Worm (Caenorhabditis elegans): Measurements from ENCODE around the gene elt-3.

elt-3 gene

DNA sequence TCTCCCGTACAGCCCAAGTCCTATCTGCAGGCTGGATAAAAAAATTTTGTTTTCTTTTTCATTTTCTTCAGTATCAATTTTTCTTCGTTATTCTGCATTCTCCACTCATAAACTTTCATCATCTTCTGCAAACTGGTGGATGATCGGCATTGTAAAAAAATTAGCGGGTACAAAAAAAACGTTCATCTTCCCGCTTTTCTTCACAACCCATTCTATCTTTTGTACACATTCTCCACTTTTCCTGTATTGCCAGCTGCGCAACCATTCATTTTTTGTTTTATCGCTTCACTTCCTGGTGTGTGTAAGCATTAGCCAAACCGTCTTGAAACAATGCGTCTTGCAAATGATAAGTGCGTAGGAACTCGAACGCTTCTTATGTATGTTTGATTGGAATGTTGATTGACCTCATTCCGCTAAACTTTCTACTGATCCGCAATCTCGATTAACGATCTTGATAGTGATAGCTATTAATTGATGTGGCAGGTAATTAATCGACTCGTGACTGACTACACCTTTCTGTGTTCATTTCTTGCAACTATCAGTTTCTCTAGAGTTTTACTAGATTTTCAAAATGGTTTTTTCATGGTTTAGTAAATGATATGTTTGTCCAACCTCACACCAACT is 39.9 kb downstream of the elt-3 start (continued):
- TF ChIP-seq madf-9 (GFP tag; conservative IDR thresholded peaks at IDR 0.05) (no peak), dmd-6 (GFP tag; IDR thresholded peaks at IDR 0.05) (peak; percentile 58), nhr-41 (GFP tag; IDR thresholded peaks at IDR 0.05) (no peak), saeg-2 (GFP tag; IDR thresholded peaks at IDR 0.05) (0 out of 2 replicates have a peak, but pooled peaks have one; percentile 41), ceh-20 (GFP tag; IDR thresholded peaks at IDR 0.05) (no peak), attf-4 (tag; optimal IDR thresholded peaks at IDR 0.05) (no peak), nhr-111 (GFP tag; optimal IDR thresholded peaks at IDR 0.05) (no peak), zag-1 (tag; optimal IDR thresholded peaks at IDR 0.05) (no peak), fos-1 (tag; optimal IDR thresholded peaks at IDR 0.05) (no peak), madf-5 (GFP tag; IDR thresholded peaks at IDR 0.05) (no peak), hlh-30 (tag; optimal IDR thresholded peaks at IDR 0.05; ENCODE audit: insufficient read depth) (peak; percentile 37)

DNA sequence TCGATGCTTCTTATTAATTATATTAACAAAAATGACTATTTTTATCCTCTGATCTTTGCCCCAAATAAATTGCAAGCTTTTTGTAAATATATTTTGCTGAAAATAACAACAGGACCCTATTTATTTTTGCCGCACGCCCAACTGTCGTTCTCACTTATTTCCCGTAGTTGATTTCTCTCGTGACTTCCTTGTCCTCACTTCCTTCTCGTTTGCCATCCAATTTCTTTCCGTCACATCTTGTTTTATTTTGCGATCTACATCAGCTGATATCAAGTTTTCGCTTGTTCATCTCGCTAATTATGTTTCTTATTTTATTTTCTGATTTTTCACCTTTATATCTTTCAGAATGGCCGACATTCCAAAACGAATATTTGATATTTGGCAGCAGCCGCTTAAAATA is 40.6 kb downstream of the elt-3 start, which contains the start of gene F48F7.5:
TSS of gene F48F7.5 (plus strand) at position 340 of the 400 bp plus-strand sequence.
- TF ChIP-seq fos-1 (tag; optimal IDR thresholded peaks at IDR 0.05): no peak
- TF ChIP-seq ceh-20 (GFP tag; IDR thresholded peaks at IDR 0.05): no peak; the same call in 1 of the 2 replicates
- TF ChIP-seq ceh-32 (tag; optimal IDR thresholded peaks at IDR 0.05; ENCODE audit: poor library complexity): no peak
- peak; percentile 41 for TF ChIP-seq dmd-6 (GFP tag; IDR thresholded peaks at IDR 0.05)
- TF ChIP-seq unc-62 (GFP tag; optimal IDR thresholded peaks at IDR 0.05 in 1 of 2): no peak
- no peak for TF ChIP-seq unc-62 (tag; optimal IDR thresholded peaks at IDR 0.05)
- no peak for TF ChIP-seq egl-43 (GFP tag; IDR thresholded peaks at IDR 0.05)
- peak; percentile 58 for TF ChIP-seq mxl-3 (GFP tag; optimal IDR thresholded peaks at IDR 0.05)
- TF ChIP-seq aha-1 (tag): peak; percentile 97
- no peak for TF ChIP-seq nhr-25 (tag; optimal IDR thresholded peaks at IDR 0.05; ENCODE audit: borderline replicate concordance, insufficient read depth)
- TF ChIP-seq hlh-30 (tag; optimal IDR thresholded peaks at IDR 0.05; ENCODE audit: insufficient read depth): peak; percentile 83
- TF ChIP-seq Y105C5A.15 (GFP tag; IDR thresholded peaks at IDR 0.05): no peak
- no peak for TF ChIP-seq Y75B8A.6 (GFP tag; IDR thresholded peaks at IDR 0.05)
- TF ChIP-seq lin-1 (GFP tag; IDR thresholded peaks at IDR 0.05): no peak
- TF ChIP-seq mes-2 (tag; optimal IDR thresholded peaks at IDR 0.05; ENCODE audit: poor library complexity, severe bottlenecking): peak; percentile 27
- no peak for TF ChIP-seq zip-2 (tag; optimal IDR thresholded peaks at IDR 0.05)
- TF ChIP-seq nhr-11 (tag; optimal IDR thresholded peaks at IDR 0.05): peak; percentile 53
- TF ChIP-seq vab-7 (GFP tag; IDR thresholded peaks at IDR 0.05): no peak
- 0 out of 2 replicates have a peak, but pooled peaks have one; percentile 30 for TF ChIP-seq tra-1 (GFP tag; IDR thresholded peaks at IDR 0.05)
- TF ChIP-seq lim-7 (GFP tag; IDR thresholded peaks at IDR 0.05): no peak
- peak in 1 of 2 experiments; percentile 15 for TF ChIP-seq hif-1 (tag; optimal IDR thresholded peaks at IDR 0.05)
- TF ChIP-seq lsy-2 (tag; optimal IDR thresholded peaks at IDR 0.05): peak in 1 of 2 experiments; percentile 48
- no peak for TF ChIP-seq dmd-8 (GFP tag; IDR thresholded peaks at IDR 0.05)
- TF ChIP-seq daf-12 (tag; optimal IDR thresholded peaks at IDR 0.05): no peak
- peak in 1 of 2 experiments; percentile 94 for TF ChIP-seq daf-16 (GFP tag; optimal IDR thresholded peaks at IDR 0.05)
- no peak for TF ChIP-seq daf-16 (tag; optimal IDR thresholded peaks at IDR 0.05)
- no peak for TF ChIP-seq R02D3.7 (tag; optimal IDR thresholded peaks at IDR 0.05)
- peak in 1 of 2 experiments; percentile 79 for TF ChIP-seq mdl-1 (tag; optimal IDR thresholded peaks at IDR 0.05)
- no peak for TF ChIP-seq nhr-42 (GFP tag; IDR thresholded peaks at IDR 0.05)
- peak; percentile 79 for TF ChIP-seq nhr-28 (tag; optimal IDR thresholded peaks at IDR 0.05)
- peak; percentile 80 for TF ChIP-seq hlh-11 (tag; optimal IDR thresholded peaks at IDR 0.05)
- no peak for TF ChIP-seq F44E2.7 (GFP tag; IDR thresholded peaks at IDR 0.05)
- TF ChIP-seq lin-38 (GFP tag; IDR thresholded peaks at IDR 0.05): no peak
- TF ChIP-seq ama-1 (optimal IDR thresholded peaks at IDR 0.05): no peak

All from whole organism, L4 larva.